Worm (Caenorhabditis elegans) whole organism, mixed stage, embryonic: Measurements from ENCODE around the gene msp-65.
A peak's percentile ranks its signal among the peaks of the same experiment; 100 is the strongest.

Experiments
- M03D4.4 ChIP-seq: sonication (generic microtip); optimal IDR thresholded peaks from 2 replicates; lab custom pipeline; 2017; ENCODE audit warnings: mild to moderate bottlenecking, missing genetic modification characterization, missing compliant biosample characterization
- bed-3 ChIP-seq: fragments of 200-800 bp; sonication (Bioruptor generic); optimal IDR thresholded peaks from 3 replicates; lab custom pipeline; 2018; ENCODE audit warnings: mild to moderate bottlenecking, missing genetic modification characterization, moderate library complexity, missing compliant biosample characterization
- blmp-1 ChIP-seq: fragments of 150-350 bp; optimal IDR thresholded peaks from 2 replicates; lab custom pipeline; 2014; ENCODE audit warnings: missing biosample characterization, missing genetic modification characterization
- ceh-39 ChIP-seq: fragments of 150-350 bp; optimal IDR thresholded peaks from 2 replicates; lab custom pipeline; 2014; ENCODE audit warnings: missing biosample characterization, missing genetic modification characterization
- ceh-43 ChIP-seq: fragments of 200-800 bp; sonication (Bioruptor generic); optimal IDR thresholded peaks from 2 replicates; lab custom pipeline; 2018; ENCODE audit warnings: mild to moderate bottlenecking, missing genetic modification characterization, moderate library complexity, missing compliant biosample characterization
- ceh-83 ChIP-seq: fragments of 200-800 bp; sonication (Bioruptor generic); optimal IDR thresholded peaks from 2 replicates; lab custom pipeline; 2018; ENCODE audit warnings: mild to moderate bottlenecking, missing genetic modification characterization, missing compliant biosample characterization
- drap-1 ChIP-seq: fragments of 200-800 bp; sonication (Bioruptor generic); optimal IDR thresholded peaks from 3 replicates; lab custom pipeline; 2018; ENCODE audit warnings: mild to moderate bottlenecking, missing genetic modification characterization, missing compliant biosample characterization
- elt-1 ChIP-seq: sonication (generic microtip); optimal IDR thresholded peaks from 2 replicates; lab custom pipeline; 2017; ENCODE audit warnings: missing genetic modification characterization, mild to moderate bottlenecking, missing compliant biosample characterization, antibody characterized with exemption, moderate library complexity, borderline replicate concordance; ENCODE audit not compliant: insufficient read depth
- lin-13 ChIP-seq: fragments of 150-350 bp; optimal IDR thresholded peaks from 2 replicates; lab custom pipeline; 2014; ENCODE audit warnings: missing biosample characterization, missing genetic modification characterization
- lsy-2 ChIP-seq: fragments of 150-350 bp; optimal IDR thresholded peaks from 2 replicates; lab custom pipeline; 2014; ENCODE audit warnings: missing biosample characterization, missing genetic modification characterization
- mab-5 ChIP-seq: fragments of 150-350 bp; optimal IDR thresholded peaks from 2 replicates; lab custom pipeline; 2014; ENCODE audit warnings: missing biosample characterization, missing genetic modification characterization
- mep-1 ChIP-seq: fragments of 150-350 bp; optimal IDR thresholded peaks from 2 replicates; lab custom pipeline; 2017; ENCODE audit warnings: missing biosample characterization, missing genetic modification reagents, missing genetic modification characterization, inconsistent platforms
- mls-2 ChIP-seq: sonication (generic microtip); optimal IDR thresholded peaks from 2 replicates; lab custom pipeline; 2016; ENCODE audit warnings: mild to moderate bottlenecking, missing genetic modification characterization, moderate library complexity, missing compliant biosample characterization
- nhr-12 ChIP-seq: fragments of 150-350 bp; optimal IDR thresholded peaks from 2 replicates; lab custom pipeline; 2014; ENCODE audit warnings: missing biosample characterization, missing genetic modification characterization
- nhr-2 ChIP-seq: fragments of 150-350 bp; optimal IDR thresholded peaks from 2 replicates; lab custom pipeline; 2014; ENCODE audit warnings: missing biosample characterization, missing genetic modification characterization
- nhr-28 ChIP-seq: fragments of 150-350 bp; optimal IDR thresholded peaks from 2 replicates; lab custom pipeline; 2014; ENCODE audit warnings: missing biosample characterization, missing genetic modification characterization
- nhr-76 ChIP-seq: sonication (generic microtip); optimal IDR thresholded peaks from 2 replicates; lab custom pipeline; 2017; ENCODE audit warnings: missing biosample characterization, missing genetic modification characterization
- pha-4 ChIP-seq: fragments of 150-350 bp; optimal IDR thresholded peaks from 2 replicates; lab custom pipeline; 2018; ENCODE audit warnings: missing biosample characterization, missing genetic modification reagents, missing genetic modification characterization
- sem-2 ChIP-seq: fragments of 200-800 bp; sonication (Bioruptor generic); optimal IDR thresholded peaks from 2 replicates; lab custom pipeline; 2018; ENCODE audit warnings: mild to moderate bottlenecking, missing genetic modification characterization, missing compliant biosample characterization
- snpc-4 ChIP-seq: fragments of 150-350 bp; optimal IDR thresholded peaks from 2 replicates; lab custom pipeline; 2014; ENCODE audit warnings: missing biosample characterization, missing genetic modification characterization
- sptf-1 ChIP-seq: sonication (generic microtip); optimal IDR thresholded peaks from 2 replicates; lab custom pipeline; 2017; ENCODE audit warnings: mild to moderate bottlenecking, missing genetic modification characterization, moderate library complexity, missing compliant biosample characterization
- tbx-8 ChIP-seq: fragments of 200-800 bp; sonication (Bioruptor generic); optimal IDR thresholded peaks from 2 replicates; lab custom pipeline; 2018; ENCODE audit warnings: mild to moderate bottlenecking, missing genetic modification characterization, moderate library complexity, missing compliant biosample characterization
- unc-120 ChIP-seq: sonication (generic microtip); optimal IDR thresholded peaks from 2 replicates; lab custom pipeline; 2017; ENCODE audit warnings: missing genetic modification characterization, missing compliant biosample characterization; ENCODE audit not compliant: poor library complexity, severe bottlenecking
- unc-39 ChIP-seq: fragments of 150-350 bp; optimal IDR thresholded peaks from 2 replicates; lab custom pipeline; 2014; ENCODE audit warnings: missing biosample characterization, missing genetic modification characterization
- unc-62 ChIP-seq: fragments of 150-350 bp; optimal IDR thresholded peaks from 2 replicates; lab custom pipeline; 2014; ENCODE audit warnings: missing biosample characterization, missing genetic modification reagents, missing genetic modification characterization
- zip-8 ChIP-seq: fragments of 150-350 bp; optimal IDR thresholded peaks from 2 replicates; lab custom pipeline; 2014; ENCODE audit warnings: missing biosample characterization, missing genetic modification characterization
- ztf-11 ChIP-seq: fragments of 150-350 bp; optimal IDR thresholded peaks from 2 replicates; lab custom pipeline; 2014; ENCODE audit warnings: missing biosample characterization, missing genetic modification characterization

Gene msp-65

ce11 chrIV:5317106-5317505 is 783 bp downstream of the msp-65 start:
- no peak for TF ChIP-seq M03D4.4 (tag; lab: Kevin White, UChicago)
- no peak for TF ChIP-seq snpc-4 (tag; lab: Kevin White, UChicago)

- TF ChIP-seq mab-5 (tag; lab: Kevin White, UChicago) (no peak), nhr-2 (tag; lab: Kevin White, UChicago) (no peak), unc-62 (GFP tag; lab: Kevin White, UChicago) (no peak), snpc-4 (tag; lab: Kevin White, UChicago) (no peak), M03D4.4 (tag; lab: Kevin White, UChicago) (no peak), nhr-28 (tag; lab: Kevin White, UChicago) (no peak), mep-1 (tag; lab: Kevin White, UChicago) (no peak), unc-39 (tag; lab: Kevin White, UChicago) (no peak), drap-1 (no peak), zip-8 (tag; lab: Kevin White, UChicago) (no peak), nhr-76 (tag; lab: Kevin White, UChicago) (no peak), lsy-2 (tag; lab: Kevin White, UChicago) (no peak)
Observed at ce11 chrIV:5318835-5319303, 2.5 kb downstream of the msp-65 start, which contains the start of gene slc-46A. TSS of gene slc-46A (plus strand) at chrIV:5319253.

ce11 chrIV:5326144-5326543 is 9.8 kb downstream of the msp-65 start, which contains the start of gene Y4C6B.4:
TSS of gene Y4C6B.4 (plus strand) at chrIV:5326444.
- TF ChIP-seq lin-13 (tag; lab: Kevin White, UChicago) (no peak), mls-2 (tag; lab: Kevin White, UChicago) (no peak), tbx-8 (no peak), blmp-1 (tag; lab: Kevin White, UChicago) (no peak), sptf-1 (tag; lab: Kevin White, UChicago) (no peak), unc-120 (no peak), elt-1 (tag; lab: Kevin White, UChicago) (no peak), nhr-28 (tag; lab: Kevin White, UChicago) (no peak), zip-8 (tag; lab: Kevin White, UChicago) (no peak), pha-4 (tag; lab: Kevin White, UChicago) (no peak), ztf-11 (tag; lab: Kevin White, UChicago) (no peak), unc-62 (GFP tag; lab: Kevin White, UChicago) (no peak)

- TF ChIP-seq bed-3 (GFP tag; lab: Kevin White, UChicago) = no peak
- TF ChIP-seq zip-8 (tag; lab: Kevin White, UChicago) = peak; percentile 65
Observed at ce11 chrIV:5332178-5332577, 15.9 kb downstream of the msp-65 start, which contains the start of gene Y4C6B.3. TSS of gene Y4C6B.3 (plus strand) at chrIV:5332478.

ce11 chrIV:5333484-5333883 is 17.2 kb downstream of the msp-65 start:
- TF ChIP-seq ceh-39 (tag; lab: Kevin White, UChicago) = no peak
- no peak for TF ChIP-seq sem-2 (GFP tag; lab: Kevin White, UChicago)
- no peak for TF ChIP-seq bed-3 (GFP tag; lab: Kevin White, UChicago)
- TF ChIP-seq sptf-1 (tag; lab: Kevin White, UChicago) = no peak
- no peak for TF ChIP-seq unc-120
- no peak for TF ChIP-seq snpc-4 (tag; lab: Kevin White, UChicago)
- no peak for TF ChIP-seq mab-5 (tag; lab: Kevin White, UChicago)
- TF ChIP-seq mls-2 (tag; lab: Kevin White, UChicago) = no peak
- no peak for TF ChIP-seq ceh-83
- TF ChIP-seq mep-1 (tag; lab: Kevin White, UChicago) = no peak

ce11 chrIV:5334518-5334917 is 18.2 kb downstream of the msp-65 start:
- peak; percentile 12 for TF ChIP-seq nhr-12 (tag; lab: Kevin White, UChicago)
- peak; percentile 44 for TF ChIP-seq ceh-43 (GFP tag; lab: Kevin White, UChicago)
- TF ChIP-seq bed-3 (GFP tag; lab: Kevin White, UChicago) = peak; percentile 66
- TF ChIP-seq lsy-2 (tag; lab: Kevin White, UChicago) = peak; percentile 12
- no peak for TF ChIP-seq nhr-2 (tag; lab: Kevin White, UChicago)
- peak; percentile 45 for TF ChIP-seq ceh-83
- TF ChIP-seq mep-1 (tag; lab: Kevin White, UChicago) = peak; percentile 20
- no peak for TF ChIP-seq lin-13 (tag; lab: Kevin White, UChicago)
